Fruit fly (Drosophila melanogaster): ENCODE data around the gene Men-b.

The Men-b gene

dm6 chr3R:27185933-27186571, 34.6 kb downstream of the Men-b start:
- peak; percentile 72 for TF ChIP-seq fru (GFP tag; optimal IDR thresholded peaks at IDR 0.05)
- TF ChIP-seq ey (GFP tag; optimal IDR thresholded peaks at IDR 0.05) = peak; percentile 37
- TF ChIP-seq tai (GFP tag; optimal IDR thresholded peaks at IDR 0.05) = no peak
- TF ChIP-seq Hnf4 (GFP tag; optimal IDR thresholded peaks at IDR 0.05) = peak; percentile 25
- TF ChIP-seq Dfd (GFP tag; optimal IDR thresholded peaks at IDR 0.05) = no peak
- TF ChIP-seq dl (GFP tag; optimal IDR thresholded peaks at IDR 0.05; ENCODE audit: insufficient read depth in 1 of 2, partially characterized antibody in 2 of 2) = no peak
- peak; percentile 27 for TF ChIP-seq CG32264 (GFP tag; optimal IDR thresholded peaks at IDR 0.05)
- no peak for TF ChIP-seq OdsH (GFP tag; optimal IDR thresholded peaks at IDR 0.05)
- no peak for TF ChIP-seq dmrt93B (GFP tag; optimal IDR thresholded peaks at IDR 0.05)
- no peak for TF ChIP-seq Hr83 (GFP tag; optimal IDR thresholded peaks at IDR 0.05; ENCODE audit: poor library complexity, severe bottlenecking)
- peak; percentile 39 for TF ChIP-seq psq (GFP tag; optimal IDR thresholded peaks at IDR 0.05)
- peak; percentile 3 for TF ChIP-seq brk (GFP tag; optimal IDR thresholded peaks at IDR 0.05)
- TF ChIP-seq jim (GFP tag; optimal IDR thresholded peaks at IDR 0.05) = no peak
- TF ChIP-seq rgr (GFP tag; optimal IDR thresholded peaks at IDR 0.05) = peak; percentile 21
- TF ChIP-seq woc (GFP tag; optimal IDR thresholded peaks at IDR 0.05) = peak; percentile 88
- peak; percentile 28 for TF ChIP-seq br (GFP tag; optimal IDR thresholded peaks at IDR 0.05)
- TF ChIP-seq Myc (optimal IDR thresholded peaks at IDR 0.05) = no peak
- TF ChIP-seq Vsx2 (GFP tag; optimal IDR thresholded peaks at IDR 0.05; ENCODE audit: partially characterized antibody) = no peak
- no peak for TF ChIP-seq Mio (GFP tag; optimal IDR thresholded peaks at IDR 0.05)
- TF ChIP-seq Dif (GFP tag; optimal IDR thresholded peaks at IDR 0.05; ENCODE audit: partially characterized antibody) = peak; percentile 52
- no peak for TF ChIP-seq Rel (GFP tag; optimal IDR thresholded peaks at IDR 0.05)
- TF ChIP-seq Rel (tag; optimal IDR thresholded peaks at IDR 0.05) = peak; percentile 21
- no peak for TF ChIP-seq Hr78 (GFP tag; optimal IDR thresholded peaks at IDR 0.05)
- TF ChIP-seq N (GFP tag; optimal IDR thresholded peaks at IDR 0.05) = no peak
- peak; percentile 35 for TF ChIP-seq HLH106 (tag; optimal IDR thresholded peaks at IDR 0.05)
- no peak for TF ChIP-seq lola (GFP tag; optimal IDR thresholded peaks at IDR 0.05)
- TF ChIP-seq Sp1 (GFP tag; optimal IDR thresholded peaks at IDR 0.05) = peak; percentile 2
- no peak for TF ChIP-seq sv (GFP tag; optimal IDR thresholded peaks at IDR 0.05)
- no peak for TF ChIP-seq Abd-B (GFP tag; optimal IDR thresholded peaks at IDR 0.05)
- no peak for TF ChIP-seq GATAd (GFP tag; optimal IDR thresholded peaks at IDR 0.05)
- no peak for TF ChIP-seq sage (GFP tag; optimal IDR thresholded peaks at IDR 0.05)
- TF ChIP-seq CG9705 (GFP tag; optimal IDR thresholded peaks at IDR 0.05) = no peak
- TF ChIP-seq h (GFP tag; optimal IDR thresholded peaks at IDR 0.05) = peak; percentile 63
- TF ChIP-seq usp (GFP tag; optimal IDR thresholded peaks at IDR 0.05) = no peak
- no peak for TF ChIP-seq pan (optimal IDR thresholded peaks at IDR 0.05)
- no peak for TF ChIP-seq CrebA (GFP tag; optimal IDR thresholded peaks at IDR 0.05; ENCODE audit: borderline replicate concordance)
- peak; percentile 96 for TF ChIP-seq Jra (GFP tag; optimal IDR thresholded peaks at IDR 0.05)
- no peak for TF ChIP-seq dsf (GFP tag; optimal IDR thresholded peaks at IDR 0.05; ENCODE audit: borderline replicate concordance)
- peak in 1 of 2 experiments; percentile 60 for TF ChIP-seq foxo (GFP tag; optimal IDR thresholded peaks at IDR 0.05)

dm6 chr3R:27186849-27187248, 35.4 kb downstream of the Men-b start:
- no peak for TF ChIP-seq Myc (optimal IDR thresholded peaks at IDR 0.05)

- TF ChIP-seq Myc (optimal IDR thresholded peaks at IDR 0.05) (no peak), dl (GFP tag; optimal IDR thresholded peaks at IDR 0.05; ENCODE audit: insufficient read depth in 1 of 2, partially characterized antibody in 2 of 2) (no peak), GATAd (GFP tag; optimal IDR thresholded peaks at IDR 0.05) (no peak), CrebA (GFP tag; optimal IDR thresholded peaks at IDR 0.05; ENCODE audit: borderline replicate concordance) (no peak), jim (GFP tag; optimal IDR thresholded peaks at IDR 0.05) (no peak), Dfd (GFP tag; optimal IDR thresholded peaks at IDR 0.05) (no peak), sage (GFP tag; optimal IDR thresholded peaks at IDR 0.05) (no peak), woc (GFP tag; optimal IDR thresholded peaks at IDR 0.05) (no peak), Hnf4 (GFP tag; optimal IDR thresholded peaks at IDR 0.05) (no peak), psq (GFP tag; optimal IDR thresholded peaks at IDR 0.05) (no peak), foxo (GFP tag; optimal IDR thresholded peaks at IDR 0.05) (no peak), Mio (GFP tag; optimal IDR thresholded peaks at IDR 0.05) (no peak), sv (GFP tag; optimal IDR thresholded peaks at IDR 0.05) (no peak), rgr (GFP tag; optimal IDR thresholded peaks at IDR 0.05) (no peak), usp (GFP tag; optimal IDR thresholded peaks at IDR 0.05) (no peak), CG9705 (GFP tag; optimal IDR thresholded peaks at IDR 0.05) (no peak), HLH106 (tag; optimal IDR thresholded peaks at IDR 0.05) (no peak), dsf (GFP tag; optimal IDR thresholded peaks at IDR 0.05; ENCODE audit: borderline replicate concordance) (no peak)
Observed at dm6 chr3R:27193079-27193478, 41.6 kb downstream of the Men-b start.

Measured in whole organism, wandering third instar larva.